Worm (Caenorhabditis elegans) whole organism, L1 larva: ENCODE results near the gene M02E1.1.
"Not testable (repeated sequence)": the region's sequence is repeated elsewhere in the genome, so short reads cannot be mapped to it uniquely, and the experiment has no call there.

Source experiments
- C04F5.9 ChIP-seq: sonication (generic microtip); optimal IDR thresholded peaks from 2 replicates; lab custom pipeline; 2016; ENCODE audit warnings: missing genetic modification characterization, missing compliant biosample characterization
- C16A3.4 ChIP-seq: fragments of 150-350 bp; optimal IDR thresholded peaks from 2 replicates; lab custom pipeline; 2014; ENCODE audit warnings: missing biosample characterization, missing genetic modification characterization
- C34B4.2 ChIP-seq: sonication (generic microtip); optimal IDR thresholded peaks from 2 replicates; lab custom pipeline; 2017; ENCODE audit warnings: mild to moderate bottlenecking, missing genetic modification characterization, missing compliant biosample characterization
- F16B12.6 ChIP-seq: fragments of 150-350 bp; optimal IDR thresholded peaks from 2 replicates; lab custom pipeline; 2014; ENCODE audit warnings: missing biosample characterization, missing genetic modification characterization
- Y116A8C.19 ChIP-seq: sonication (generic microtip); optimal IDR thresholded peaks from 2 replicates; lab custom pipeline; 2016; ENCODE audit warnings: missing compliant biosample characterization, missing genetic modification characterization, borderline replicate concordance
- ama-1 ChIP-seq: fragments of 150-350 bp; optimal IDR thresholded peaks from 2 replicates; lab custom pipeline; 2014
- blmp-1 ChIP-seq: fragments of 150-350 bp; optimal IDR thresholded peaks from 2 replicates; lab custom pipeline; 2014; ENCODE audit warnings: missing biosample characterization, missing genetic modification characterization
- ceh-8 ChIP-seq: fragments of 200-800 bp; sonication (Bioruptor generic); optimal IDR thresholded peaks from 2 replicates; lab custom pipeline; 2018; ENCODE audit warnings: mild to moderate bottlenecking, missing genetic modification characterization, moderate library complexity, missing compliant biosample characterization
- ceh-82 ChIP-seq, 3 experiments: fragments of 150-350 bp in 1 of 3; sonication (generic microtip) in 2 of 3; optimal IDR thresholded peaks; 2 replicates each; lab custom pipeline; 2014 to 2017; ENCODE audit warnings: missing biosample characterization in 3 of 3, missing genetic modification characterization in 3 of 3
- ceh-88 ChIP-seq: fragments of 200-800 bp; sonication (Bioruptor generic); IDR thresholded peaks from 2 replicates; pipeline ENCODE4 v1.3.6; 2022; ENCODE audit warnings: missing genetic modification characterization, missing compliant biosample characterization
- dpl-1 ChIP-seq, 3 experiments: fragments of 150-350 bp in 2 of 3; sonication (generic microtip) in 1 of 3; optimal IDR thresholded peaks; 2 replicates each; lab custom pipeline; 2014 to 2017; ENCODE audit warnings: missing biosample characterization in 3 of 3, missing genetic modification characterization in 3 of 3, missing genetic modification reagents in 3 of 3
- dsc-1 ChIP-seq: sonication (generic microtip); optimal IDR thresholded peaks from 2 replicates; lab custom pipeline; 2016; ENCODE audit warnings: mild to moderate bottlenecking, missing genetic modification characterization, missing compliant biosample characterization
- efl-1 ChIP-seq, 4 experiments: fragments of 150-350 bp; optimal IDR thresholded peaks in 3 of 4; peaks in 1 of 4; 1 replicate in 1 of 4; 2 replicates in 3 of 4; lab custom pipeline; 2014; ENCODE audit warnings: missing biosample characterization in 2 of 4, missing genetic modification characterization in 2 of 4, missing genetic modification reagents in 2 of 4
- egl-13 ChIP-seq: sonication (generic microtip); optimal IDR thresholded peaks from 2 replicates; lab custom pipeline; 2016; ENCODE audit warnings: missing genotype, missing genetic modification reagents, missing genetic modification characterization, missing compliant biosample characterization
- elt-2 ChIP-seq: sonication (generic microtip); optimal IDR thresholded peaks from 2 replicates; lab custom pipeline; 2016; ENCODE audit warnings: missing genetic modification characterization, mild to moderate bottlenecking, inconsistent platforms, missing compliant biosample characterization, missing genetic modification reagents
- fkh-10 ChIP-seq: sonication (generic microtip); optimal IDR thresholded peaks from 2 replicates; lab custom pipeline; 2017; ENCODE audit warnings: missing biosample characterization, missing genetic modification reagents, missing genetic modification characterization
- fkh-8 ChIP-seq: sonication (generic microtip); optimal IDR thresholded peaks from 2 replicates; lab custom pipeline; 2016; ENCODE audit warnings: mild to moderate bottlenecking, missing genetic modification characterization, missing compliant biosample characterization
- fos-1 ChIP-seq: fragments of 150-350 bp; optimal IDR thresholded peaks from 2 replicates; lab custom pipeline; 2014; ENCODE audit warnings: missing biosample characterization, missing genetic modification characterization
- isw-1 ChIP-seq: fragments of 200-800 bp; sonication (Bioruptor generic); IDR thresholded peaks from 2 replicates; pipeline ENCODE4 v1.3.6; 2022; ENCODE audit warnings: missing genetic modification characterization, missing compliant biosample characterization
- lin-13 ChIP-seq: fragments of 150-350 bp; optimal IDR thresholded peaks from 2 replicates; lab custom pipeline; 2014; ENCODE audit warnings: missing biosample characterization, missing genetic modification reagents, missing genetic modification characterization
- lin-14 ChIP-seq: fragments of 200-800 bp; sonication (Bioruptor generic); optimal IDR thresholded peaks from 2 replicates; lab custom pipeline; 2018; ENCODE audit warnings: mild to moderate bottlenecking, missing genetic modification characterization, moderate library complexity, missing compliant biosample characterization
- lin-15B ChIP-seq: fragments of 150-350 bp; sonication (generic microtip); optimal IDR thresholded peaks from 3 replicates; lab custom pipeline; 2014; ENCODE audit warnings: missing biosample characterization, missing genetic modification characterization
- lin-35 ChIP-seq, 2 experiments: fragments of 150-350 bp; optimal IDR thresholded peaks; 2 replicates each; lab custom pipeline; 2014; ENCODE audit warnings: missing biosample characterization in 2 of 2, missing genetic modification characterization in 2 of 2, missing genetic modification reagents in 2 of 2
- lsy-2 ChIP-seq, 2 experiments: fragments of 150-350 bp; optimal IDR thresholded peaks; 2 replicates each; lab custom pipeline; 2014; ENCODE audit warnings: missing biosample characterization in 2 of 2, missing genetic modification characterization in 2 of 2
- mab-9 ChIP-seq: fragments of 200-800 bp; sonication (Bioruptor generic); IDR thresholded peaks from 2 replicates; pipeline ENCODE4 v1.3.6; 2022; ENCODE audit warnings: missing genetic modification reagents, missing genetic modification characterization, missing compliant biosample characterization
- mdl-1 ChIP-seq, 2 experiments: fragments of 150-350 bp; optimal IDR thresholded peaks; 2 replicates each; lab custom pipeline; 2014 to 2017; ENCODE audit warnings: missing biosample characterization in 2 of 2, missing genetic modification characterization in 2 of 2, inconsistent platforms in 1 of 2
- mep-1 ChIP-seq: fragments of 150-350 bp; optimal IDR thresholded peaks from 2 replicates; lab custom pipeline; 2014; ENCODE audit warnings: missing biosample characterization, missing genetic modification characterization
- nhr-12 ChIP-seq: sonication (generic microtip); optimal IDR thresholded peaks from 2 replicates; lab custom pipeline; 2017; ENCODE audit warnings: missing biosample characterization, missing genetic modification characterization
- nhr-20 ChIP-seq: sonication (generic microtip); optimal IDR thresholded peaks from 2 replicates; lab custom pipeline; 2016; ENCODE audit warnings: mild to moderate bottlenecking, missing genetic modification characterization, missing compliant biosample characterization
- nhr-237 ChIP-seq: fragments of 150-350 bp; optimal IDR thresholded peaks from 2 replicates; lab custom pipeline; 2014; ENCODE audit warnings: missing biosample characterization, missing genetic modification characterization
- nhr-28 ChIP-seq: fragments of 150-350 bp; optimal IDR thresholded peaks from 2 replicates; lab custom pipeline; 2014; ENCODE audit warnings: missing biosample characterization, missing genetic modification characterization
- nhr-47 ChIP-seq: sonication (generic microtip); optimal IDR thresholded peaks from 2 replicates; lab custom pipeline; 2016; ENCODE audit warnings: mild to moderate bottlenecking, missing genetic modification characterization, moderate library complexity, missing compliant biosample characterization
- nhr-71 ChIP-seq: sonication (generic microtip); optimal IDR thresholded peaks from 2 replicates; lab custom pipeline; 2016; ENCODE audit warnings: mild to moderate bottlenecking, missing genetic modification characterization, moderate library complexity, missing compliant biosample characterization
- nhr-76 ChIP-seq: sonication (generic microtip); optimal IDR thresholded peaks from 2 replicates; lab custom pipeline; 2017; ENCODE audit warnings: missing biosample characterization, missing genetic modification characterization
- pag-3 ChIP-seq: sonication (generic microtip); optimal IDR thresholded peaks from 2 replicates; lab custom pipeline; 2017; ENCODE audit warnings: missing genetic modification characterization, mild to moderate bottlenecking, missing compliant biosample characterization, antibody characterized with exemption, borderline replicate concordance; ENCODE audit not compliant: insufficient read depth
- rnt-1 ChIP-seq: sonication (generic microtip); optimal IDR thresholded peaks from 2 replicates; lab custom pipeline; 2016; ENCODE audit warnings: mild to moderate bottlenecking, missing genetic modification characterization, moderate library complexity, missing compliant biosample characterization
- skn-1 ChIP-seq: fragments of 150-350 bp; optimal IDR thresholded peaks from 2 replicates; lab custom pipeline; 2014; ENCODE audit warnings: missing biosample characterization, missing genetic modification characterization
- snpc-4 ChIP-seq: fragments of 150-350 bp; optimal IDR thresholded peaks from 2 replicates; lab custom pipeline; 2014; ENCODE audit warnings: missing biosample characterization, missing genetic modification characterization
- snu-23 ChIP-seq: sonication (generic microtip); optimal IDR thresholded peaks from 2 replicates; lab custom pipeline; 2016; ENCODE audit warnings: missing genetic modification characterization, missing compliant biosample characterization
- tbx-2 ChIP-seq: sonication (generic microtip); optimal IDR thresholded peaks from 2 replicates; lab custom pipeline; 2016; ENCODE audit warnings: missing genetic modification characterization, missing compliant biosample characterization
- tlp-1 ChIP-seq: fragments of 150-350 bp; optimal IDR thresholded peaks from 2 replicates; lab custom pipeline; 2014; ENCODE audit warnings: missing biosample characterization, missing genetic modification characterization
- unc-62 ChIP-seq: fragments of 150-350 bp; optimal IDR thresholded peaks from 2 replicates; lab custom pipeline; 2014; ENCODE audit warnings: missing biosample characterization, missing genetic modification reagents, missing genetic modification characterization
- unc-86 ChIP-seq: sonication (generic microtip); optimal IDR thresholded peaks from 2 replicates; lab custom pipeline; 2016; ENCODE audit warnings: missing genetic modification characterization, missing compliant biosample characterization
- xbp-1 ChIP-seq: sonication (generic microtip); optimal IDR thresholded peaks from 2 replicates; lab custom pipeline; 2016; ENCODE audit warnings: missing genetic modification characterization, missing compliant biosample characterization
- zag-1 ChIP-seq: fragments of 150-350 bp; optimal IDR thresholded peaks from 2 replicates; lab custom pipeline; 2014; ENCODE audit warnings: missing biosample characterization, missing genetic modification characterization
- ztf-11 ChIP-seq, 2 experiments: sonication (generic microtip); optimal IDR thresholded peaks; 2 replicates each; lab custom pipeline; 2016 to 2017; ENCODE audit warnings: missing genetic modification characterization in 2 of 2, missing biosample characterization in 1 of 2, missing compliant biosample characterization in 1 of 2
- ztf-4 ChIP-seq: fragments of 150-350 bp; optimal IDR thresholded peaks from 2 replicates; lab custom pipeline; 2014; ENCODE audit warnings: missing biosample characterization, missing genetic modification characterization

M02E1.1 gene

ce11 chrX:312908-313307 lies 13.0 kb upstream of the M02E1.1 start, which contains the start of gene M02E1.4:
Gene M02E1.4 (plus strand): TSS chrX:313274.
- no peak for TF ChIP-seq lin-13 (GFP tag; lab: Kevin White, UChicago)
- no peak for TF ChIP-seq unc-62 (GFP tag; lab: Kevin White, UChicago)
- peak in 1 of 2 experiments; percentile 23 for TF ChIP-seq lin-35 (GFP tag; optimal IDR thresholded peaks at IDR 0.05; lab: Kevin White, UChicago)
- no peak for TF ChIP-seq dsc-1 (tag; lab: Kevin White, UChicago)
- no peak for TF ChIP-seq C04F5.9 (tag; lab: Kevin White, UChicago)
- TF ChIP-seq egl-13 = no peak
- no peak for TF ChIP-seq nhr-20
- peak; percentile 43 for TF ChIP-seq elt-2 (tag; lab: Kevin White, UChicago)
- TF ChIP-seq C16A3.4 = no peak
- TF ChIP-seq nhr-76 (tag; lab: Kevin White, UChicago) = no peak
- no peak for TF ChIP-seq nhr-28
- TF ChIP-seq blmp-1 (tag; lab: Kevin White, UChicago) = no peak
- no peak for TF ChIP-seq ama-1 (lab: Kevin White, UChicago)

ce11 chrX:322223-322622 lies 3.7 kb upstream of the M02E1.1 start, which contains the start of gene M02E1.3:
Gene M02E1.3 (plus strand): TSS chrX:322523.
- TF ChIP-seq fos-1 (tag; lab: Kevin White, UChicago); Y116A8C.19 (tag; lab: Kevin White, UChicago); efl-1 (optimal IDR thresholded peaks at IDR 0.05; lab: Kevin White, UChicago); efl-1 (GFP tag; optimal IDR thresholded peaks at IDR 0.05 in 1 of 2; lab: Kevin White, UChicago): not testable (repeated sequence)
- TF ChIP-seq, all 84 proteins: peak for 0; not testable (repeated sequence) for 84

- TF ChIP-seq ceh-8 (GFP tag; lab: Kevin White, UChicago) (peak; percentile 40), snpc-4 (peak; percentile 17), ztf-11 (tag; optimal IDR thresholded peaks at IDR 0.05; lab: Kevin White, UChicago) (no peak), unc-86 (tag; lab: Kevin White, UChicago) (peak; percentile 62), lsy-2 (tag; optimal IDR thresholded peaks at IDR 0.05; lab: Kevin White, UChicago) (peak; percentile 29 to 72), nhr-237 (no peak), zag-1 (tag; lab: Kevin White, UChicago) (no peak), lin-15B (tag; lab: Kevin White, UChicago) (peak; percentile 19), tbx-2 (tag; lab: Kevin White, UChicago) (peak; percentile 44), C34B4.2 (tag; lab: Kevin White, UChicago) (no peak), nhr-12 (tag; lab: Kevin White, UChicago) (no peak), tlp-1 (tag; lab: Kevin White, UChicago) (no peak), lin-14 (peak; percentile 94), isw-1 (GFP tag; lab: Robert Waterston, UW) (peak; percentile 62), skn-1 (tag; lab: Kevin White, UChicago) (peak; percentile 68), efl-1 (optimal IDR thresholded peaks at IDR 0.05; lab: Kevin White, UChicago) (peak; percentile 32 to 54), efl-1 (GFP tag; optimal IDR thresholded peaks at IDR 0.05 in 1 of 2; lab: Kevin White, UChicago) (no peak), F16B12.6 (peak; percentile 33), nhr-47 (tag; lab: Kevin White, UChicago) (peak; percentile 74), snu-23 (GFP tag; lab: Kevin White, UChicago) (peak; percentile 54), ceh-88 (GFP tag; lab: Robert Waterston, UW) (0 out of 2 replicates have a peak, but pooled peaks have one; percentile 32), rnt-1 (tag; lab: Kevin White, UChicago) (peak; percentile 62), nhr-20 (peak; percentile 22), dpl-1 (GFP tag; optimal IDR thresholded peaks at IDR 0.05; lab: Kevin White, UChicago) (peak in 1 of 3 experiments; percentile 23), mab-9 (GFP tag; lab: Robert Waterston, UW) (no peak), egl-13 (peak; percentile 0), fkh-8 (tag; lab: Kevin White, UChicago) (peak; percentile 84), mdl-1 (tag; optimal IDR thresholded peaks at IDR 0.05; lab: Kevin White, UChicago) (peak; percentile 32 to 86), elt-2 (tag; lab: Kevin White, UChicago) (no peak), pag-3 (no peak), mep-1 (tag; lab: Kevin White, UChicago) (peak; percentile 45), lin-35 (GFP tag; optimal IDR thresholded peaks at IDR 0.05; lab: Kevin White, UChicago) (peak; percentile 24 to 27), ceh-82 (tag; optimal IDR thresholded peaks at IDR 0.05; lab: Kevin White, UChicago) (peak in 2 of 3 experiments; percentile 29 to 73), xbp-1 (tag; lab: Kevin White, UChicago) (peak; percentile 40), ztf-4 (tag; lab: Kevin White, UChicago) (no peak), nhr-28 (no peak), nhr-71 (peak; percentile 82), fkh-10 (GFP tag; lab: Kevin White, UChicago) (peak; percentile 76), dsc-1 (tag; lab: Kevin White, UChicago) (peak; percentile 37)
Observed at ce11 chrX:324021-324420, 1.9 kb upstream of the M02E1.1 start.
